Fruit fly (Drosophila melanogaster): Measurements from ENCODE around the gene CG14572.

CG14572 gene

dm6 chr3L:21773855-21774254, 32.5 kb downstream of the CG14572 start (continued):
- TF ChIP-seq Myb (GFP tag; optimal IDR thresholded peaks at IDR 0.05) (peak; percentile 86), CG12155 (GFP tag; optimal IDR thresholded peaks at IDR 0.05) (no peak), knrl (GFP tag; IDR thresholded peaks at IDR 0.05; ENCODE audit: partially characterized antibody) (peak; percentile 25; the same call in 1 of the 3 replicates), wek (GFP tag; optimal IDR thresholded peaks at IDR 0.05) (no peak), pzg (GFP tag; optimal IDR thresholded peaks at IDR 0.05) (peak; percentile 47), Abd-B (GFP tag; optimal IDR thresholded peaks at IDR 0.05) (no peak), Rfx (GFP tag; IDR thresholded peaks at IDR 0.05) (no peak), E2f1 (GFP tag; IDR thresholded peaks at IDR 0.05) (no peak), NFAT (GFP tag; IDR thresholded peaks at IDR 0.05) (no peak), br (optimal IDR thresholded peaks at IDR 0.05) (no peak), caup (GFP tag; optimal IDR thresholded peaks at IDR 0.05; ENCODE audit: severe bottlenecking) (no peak), CG1603 (tag; optimal IDR thresholded peaks at IDR 0.05) (peak; percentile 35), unc-4 (GFP tag; IDR thresholded peaks at IDR 0.05; ENCODE audit: partially characterized antibody) (0 out of 2 replicates have a peak, but pooled peaks have one; percentile 26), jing (GFP tag; optimal IDR thresholded peaks at IDR 0.05) (no peak), run (tag; optimal IDR thresholded peaks at IDR 0.05) (no peak), trem (tag; optimal IDR thresholded peaks at IDR 0.05) (peak; percentile 16), kah (GFP tag; optimal IDR thresholded peaks at IDR 0.05) (no peak), CG17912 (GFP tag; optimal IDR thresholded peaks at IDR 0.05) (no peak), Scr (GFP tag; IDR thresholded peaks at IDR 0.05; ENCODE audit: partially characterized antibody) (0 out of 2 replicates have a peak, but pooled peaks have one; percentile 31), CG10321 (GFP tag; IDR thresholded peaks at IDR 0.05) (no peak), CG12236 (GFP tag; optimal IDR thresholded peaks at IDR 0.05) (no peak), CG31388 (GFP tag; optimal IDR thresholded peaks at IDR 0.05) (no peak)

dm6 chr3L:21787883-21788282, 46.5 kb downstream of the CG14572 start:
- TF ChIP-seq gcm (GFP tag; optimal IDR thresholded peaks at IDR 0.05) (peak; percentile 59), D (optimal IDR thresholded peaks at IDR 0.05) (peak; percentile 97), D (GFP tag; optimal IDR thresholded peaks at IDR 0.05) (no peak), dimm (GFP tag; IDR thresholded peaks at IDR 0.05) (no peak), Dip2 (GFP tag; IDR thresholded peaks at IDR 0.05) (no peak), pros (GFP tag; optimal IDR thresholded peaks at IDR 0.05) (peak; percentile 27)
